Fruit fly (Drosophila melanogaster) whole organism, embryonic: Measurements from ENCODE around the gene Pxn.
A peak's percentile ranks its signal among the peaks of the same experiment; 100 is the strongest.

Source experiments
- Asciz ChIP-seq: fragments of 200-800 bp; sonication (Bioruptor generic); optimal IDR thresholded peaks from 2 replicates; lab custom pipeline; 2017; ENCODE audit warnings: missing biosample characterization, mild to moderate bottlenecking, missing genetic modification characterization, missing genetic modification reagents
- Atf3 ChIP-seq: fragments of 200-800 bp; sonication (Bioruptor generic); optimal IDR thresholded peaks from 3 replicates; lab custom pipeline; 2016; ENCODE audit warnings: missing biosample characterization, missing genetic modification characterization
- BEAF-32 ChIP-seq: fragments of 200-800 bp; sonication (Bioruptor generic); optimal IDR thresholded peaks from 3 replicates; lab custom pipeline; 2017; ENCODE audit warnings: missing biosample characterization, missing genetic modification characterization, mild to moderate bottlenecking, moderate library complexity, missing genetic modification reagents
- Bdp1 ChIP-seq: fragments of 200-800 bp; sonication (Bioruptor generic); optimal IDR thresholded peaks from 3 replicates; lab custom pipeline; 2016; ENCODE audit warnings: missing biosample characterization, missing genetic modification characterization
- BtbVII ChIP-seq: fragments of 200-800 bp; sonication (Bioruptor generic); optimal IDR thresholded peaks from 3 replicates; lab custom pipeline; 2017; ENCODE audit warnings: missing biosample characterization, mild to moderate bottlenecking, missing genetic modification characterization
- CG12071 ChIP-seq: fragments of 200-800 bp; sonication (Bioruptor generic); optimal IDR thresholded peaks from 3 replicates; lab custom pipeline; 2018; ENCODE audit warnings: missing biosample characterization, mild to moderate bottlenecking, missing genetic modification characterization
- CG12104 ChIP-seq: fragments of 200-800 bp; sonication (Bioruptor generic); optimal IDR thresholded peaks from 3 replicates; lab custom pipeline; 2016; ENCODE audit warnings: missing biosample characterization, missing genetic modification characterization
- CG16813 ChIP-seq: fragments of 200-800 bp; sonication (Bioruptor generic); IDR thresholded peaks from 3 replicates; pipeline ENCODE4 v1.3.6; 2022; ENCODE audit warnings: missing biosample characterization, missing genetic modification characterization; ENCODE audit not compliant: partially characterized antibody
- CG18262 ChIP-seq: fragments of 200-800 bp; optimal IDR thresholded peaks from 3 replicates; lab custom pipeline; 2019; ENCODE audit warnings: missing biosample characterization, mild to moderate bottlenecking, missing genetic modification characterization, moderate library complexity
- CG1832 ChIP-seq: fragments of 200-800 bp; sonication (Bioruptor generic); optimal IDR thresholded peaks from 2 replicates; lab custom pipeline; 2017; ENCODE audit warnings: missing biosample characterization, mild to moderate bottlenecking, missing genetic modification characterization, inconsistent platforms
- CG3065 ChIP-seq: fragments of 200-800 bp; sonication (Bioruptor generic); optimal IDR thresholded peaks from 2 replicates; lab custom pipeline; 2016; ENCODE audit warnings: missing biosample characterization, missing genetic modification characterization
- CG3163 ChIP-seq: fragments of 200-800 bp; sonication (Bioruptor generic); optimal IDR thresholded peaks from 3 replicates; lab custom pipeline; 2016; ENCODE audit warnings: missing biosample characterization, missing genetic modification characterization
- CG3407 ChIP-seq: fragments of 200-800 bp; sonication (Bioruptor generic); optimal IDR thresholded peaks from 2 replicates; lab custom pipeline; 2018; ENCODE audit warnings: missing biosample characterization, mild to moderate bottlenecking, missing genetic modification characterization
- CG3838 ChIP-seq: fragments of 200-800 bp; sonication (Bioruptor generic); optimal IDR thresholded peaks from 3 replicates; lab custom pipeline; 2016; ENCODE audit warnings: missing biosample characterization, missing genetic modification characterization
- CG4617 ChIP-seq: fragments of 200-800 bp; sonication (Bioruptor generic); optimal IDR thresholded peaks from 3 replicates; lab custom pipeline; 2016; ENCODE audit warnings: missing biosample characterization, missing genetic modification characterization, borderline replicate concordance
- CG6654 ChIP-seq: fragments of 200-800 bp; sonication (Bioruptor generic); optimal IDR thresholded peaks from 2 replicates; lab custom pipeline; 2017; ENCODE audit warnings: missing biosample characterization, mild to moderate bottlenecking, missing genetic modification characterization
- CG6683 ChIP-seq: fragments of 200-800 bp; sonication (Bioruptor generic); optimal IDR thresholded peaks from 2 replicates; lab custom pipeline; 2017; ENCODE audit warnings: missing biosample characterization, mild to moderate bottlenecking, missing genetic modification characterization, missing genetic modification reagents
- CG6813 ChIP-seq: fragments of 200-800 bp; sonication (Bioruptor generic); optimal IDR thresholded peaks from 2 replicates; lab custom pipeline; 2017; ENCODE audit warnings: missing biosample characterization, missing genetic modification characterization, mild to moderate bottlenecking, moderate library complexity, missing genetic modification reagents
- CG7357 ChIP-seq: fragments of 200-800 bp; sonication (Bioruptor generic); IDR thresholded peaks from 3 replicates; pipeline ENCODE4 v1.3.6; 2022; ENCODE audit warnings: missing biosample characterization, missing genetic modification characterization
- CG7839 ChIP-seq: fragments of 200-800 bp; sonication (Bioruptor generic); optimal IDR thresholded peaks from 3 replicates; lab custom pipeline; 2018; ENCODE audit warnings: missing biosample characterization, mild to moderate bottlenecking, missing genetic modification characterization, moderate library complexity
- CG8478 ChIP-seq: fragments of >200 bp; optimal IDR thresholded peaks from 2 replicates; lab custom pipeline; 2018
- D ChIP-seq, 2 experiments: fragments of 200-800 bp in 1 of 2; fragments of >200 bp in 1 of 2; sonication (Bioruptor generic) in 1 of 2; optimal IDR thresholded peaks; 2 replicates in 1 of 2; 3 replicates in 1 of 2; lab custom pipeline; 2017; ENCODE audit warnings: mild to moderate bottlenecking in 1 of 2, missing biosample characterization in 1 of 2, missing genetic modification characterization in 1 of 2, missing genetic modification reagents in 1 of 2
- ERR ChIP-seq: fragments of 200-800 bp; sonication (Bioruptor generic); optimal IDR thresholded peaks from 2 replicates; lab custom pipeline; 2016; ENCODE audit warnings: missing biosample characterization, missing genetic modification characterization
- Lpt ChIP-seq: fragments of >200 bp; optimal IDR thresholded peaks from 2 replicates; lab custom pipeline; 2018; ENCODE audit warnings: missing biosample characterization, missing genetic modification characterization
- MBD-R2 ChIP-seq: fragments of 200-800 bp; sonication (Bioruptor generic); IDR thresholded peaks from 2 replicates; pipeline ENCODE4 v1.3.6; 2022; ENCODE audit warnings: missing biosample characterization, missing genetic modification characterization
- Neu2 ChIP-seq: fragments of 200-800 bp; sonication (Bioruptor generic); optimal IDR thresholded peaks from 3 replicates; lab custom pipeline; 2016; ENCODE audit warnings: missing biosample characterization, missing genetic modification characterization, borderline replicate concordance
- Oaz ChIP-seq: fragments of 200-800 bp; sonication (Bioruptor generic); IDR thresholded peaks from 2 replicates; pipeline ENCODE4 v1.3.6; 2022; ENCODE audit warnings: missing biosample characterization, missing genetic modification characterization
- Ptx1 ChIP-seq: fragments of 200-800 bp; sonication (Bioruptor generic); IDR thresholded peaks from 2 replicates; pipeline ENCODE4 v1.3.6; 2022; ENCODE audit warnings: missing biosample characterization, missing genetic modification characterization
- Side ChIP-seq: fragments of 200-800 bp; sonication (Bioruptor generic); optimal IDR thresholded peaks from 2 replicates; lab custom pipeline; 2016; ENCODE audit warnings: missing biosample characterization, missing genetic modification characterization
- Six4 ChIP-seq: fragments of 200-800 bp; sonication (Bioruptor generic); optimal IDR thresholded peaks from 2 replicates; lab custom pipeline; 2016; ENCODE audit warnings: missing biosample characterization, missing genetic modification characterization
- Sox100B ChIP-seq: fragments of 200-800 bp; sonication (Bioruptor generic); optimal IDR thresholded peaks from 3 replicates; lab custom pipeline; 2018; ENCODE audit warnings: missing biosample characterization, mild to moderate bottlenecking, missing genetic modification characterization
- Stat92E ChIP-seq, 3 experiments: fragments of >200 bp in 2 of 3; fragments of 200-800 bp in 1 of 3; sonication (Bioruptor generic) in 1 of 3; optimal IDR thresholded peaks; 2 replicates each; lab custom pipeline; 2017 to 2019; ENCODE audit warnings: missing biosample characterization in 3 of 3, missing genetic modification characterization in 3 of 3, mild to moderate bottlenecking in 1 of 3, moderate library complexity in 1 of 3
- ab ChIP-seq: fragments of 200-800 bp; sonication (Bioruptor generic); optimal IDR thresholded peaks from 2 replicates; lab custom pipeline; 2016; ENCODE audit warnings: missing biosample characterization, missing genetic modification characterization
- ac ChIP-seq: fragments of 200-800 bp; sonication (Bioruptor generic); optimal IDR thresholded peaks from 3 replicates; lab custom pipeline; 2017; ENCODE audit warnings: missing biosample characterization, mild to moderate bottlenecking, missing genetic modification characterization
- ara ChIP-seq: fragments of 200-800 bp; sonication (Bioruptor generic); IDR thresholded peaks from 2 replicates; pipeline ENCODE4 v1.3.6; 2022; ENCODE audit warnings: missing biosample characterization, missing genetic modification characterization
- bab2 ChIP-seq: fragments of 200-800 bp; sonication (Bioruptor generic); optimal IDR thresholded peaks from 2 replicates; lab custom pipeline; 2016; ENCODE audit warnings: missing biosample characterization, missing genetic modification characterization
- caup ChIP-seq: fragments of 200-800 bp; sonication (Bioruptor generic); optimal IDR thresholded peaks from 3 replicates; lab custom pipeline; 2017; ENCODE audit warnings: missing biosample characterization, mild to moderate bottlenecking, missing genetic modification characterization, moderate library complexity; ENCODE audit not compliant: severe bottlenecking
- chinmo ChIP-seq: fragments of 200-800 bp; sonication (Bioruptor generic); IDR thresholded peaks from 4 replicates; pipeline ENCODE4 v1.3.6; 2022; ENCODE audit warnings: missing biosample characterization, missing genetic modification characterization; ENCODE audit not compliant: partially characterized antibody
- esg ChIP-seq: fragments of 200-800 bp; sonication (Bioruptor generic); conservative IDR thresholded peaks from 2 replicates; pipeline ENCODE4 v1.3.6; 2022; ENCODE audit warnings: missing biosample characterization, missing genetic modification characterization
- eve ChIP-seq, 2 experiments: fragments of >200 bp; optimal IDR thresholded peaks; 2 replicates each; lab custom pipeline; 2017; ENCODE audit warnings: missing biosample characterization in 2 of 2, missing genetic modification characterization in 2 of 2
- gcm ChIP-seq: fragments of 200-800 bp; sonication (Bioruptor generic); optimal IDR thresholded peaks from 2 replicates; lab custom pipeline; 2019; ENCODE audit warnings: missing biosample characterization, mild to moderate bottlenecking, missing genetic modification characterization, moderate library complexity
- gsb ChIP-seq: fragments of 200-800 bp; sonication (Bioruptor generic); IDR thresholded peaks from 2 replicates; pipeline ENCODE4 v1.3.6; 2022; ENCODE audit warnings: missing biosample characterization, missing genetic modification characterization
- maf-S ChIP-seq: fragments of 200-800 bp; sonication (Bioruptor generic); optimal IDR thresholded peaks from 2 replicates; lab custom pipeline; 2016; ENCODE audit warnings: missing biosample characterization, missing genetic modification characterization
- ranshi ChIP-seq: fragments of 200-800 bp; sonication (Bioruptor generic); IDR thresholded peaks from 2 replicates; pipeline ENCODE4 v1.3.6; 2022; ENCODE audit warnings: missing biosample characterization, missing genetic modification characterization
- ro ChIP-seq: fragments of 200-800 bp; sonication (Bioruptor generic); IDR thresholded peaks from 2 replicates; pipeline ENCODE4 v1.3.6; 2022; ENCODE audit warnings: missing biosample characterization, missing genetic modification characterization
- row ChIP-seq: fragments of 200-800 bp; sonication (Bioruptor generic); IDR thresholded peaks from 3 replicates; pipeline ENCODE4 v1.3.6; 2022; ENCODE audit warnings: missing biosample characterization, missing genetic modification characterization
- sens ChIP-seq: fragments of 200-800 bp; sonication (Bioruptor generic); peaks from one replicate; lab custom pipeline; 2016; ENCODE audit warnings: missing biosample characterization, missing genetic modification characterization
- sens-2 ChIP-seq: fragments of 200-800 bp; sonication (Bioruptor generic); IDR thresholded peaks from 2 replicates; pipeline ENCODE4 v1.3.6; 2022; ENCODE audit warnings: missing biosample characterization, missing genetic modification characterization
- shn ChIP-seq: fragments of 200-800 bp; sonication (Bioruptor generic); optimal IDR thresholded peaks from 3 replicates; lab custom pipeline; 2016; ENCODE audit warnings: missing biosample characterization, missing genetic modification characterization
- sisA ChIP-seq: fragments of 200-800 bp; sonication (Bioruptor generic); IDR thresholded peaks from 2 replicates; pipeline ENCODE4 v1.3.6; 2022; ENCODE audit warnings: missing biosample characterization, missing genetic modification characterization
- zen ChIP-seq: fragments of 200-800 bp; sonication (Bioruptor generic); optimal IDR thresholded peaks from 3 replicates; lab custom pipeline; 2018; ENCODE audit warnings: missing biosample characterization, mild to moderate bottlenecking, missing genetic modification characterization, moderate library complexity

The Pxn gene

DNA sequence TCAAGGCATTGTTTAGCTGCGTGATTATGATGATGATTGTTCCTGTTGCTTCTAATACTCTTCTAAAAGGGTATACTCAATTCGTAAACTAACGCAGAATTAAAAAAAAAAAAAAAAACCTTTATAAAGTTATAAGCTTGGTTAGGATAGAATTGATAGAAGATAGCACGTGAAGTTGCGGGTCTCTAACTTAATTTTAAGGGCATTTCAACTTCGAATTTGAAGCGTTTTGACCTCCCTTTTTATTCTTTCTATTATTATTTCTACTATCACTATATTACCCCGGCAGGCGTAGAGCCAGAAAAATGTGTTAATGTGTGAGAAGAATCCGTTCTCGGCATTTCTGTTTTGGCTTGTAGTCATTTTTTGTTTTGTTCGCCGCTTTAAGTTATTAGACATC lies 51.1 kb downstream of the Pxn start (continued):
- TF ChIP-seq CG3065 (no peak), CG7357 (GFP tag; lab: Robert Waterston, UW) (no peak), Asciz (GFP tag; lab: Kevin White, UChicago) (peak; percentile 61), Bdp1 (GFP tag; lab: Kevin White, UChicago) (no peak), Neu2 (no peak), gsb (GFP tag; lab: Robert Waterston, UW) (peak; percentile 20; the same call in 1 of the 2 replicates), Oaz (GFP tag; lab: Robert Waterston, UW) (no peak), CG7839 (tag; lab: Kevin White, UChicago) (peak; percentile 73), MBD-R2 (peak; percentile 14; the same call in 1 of the 2 replicates), CG12104 (GFP tag; lab: Kevin White, UChicago) (peak; percentile 8), shn (GFP tag; lab: Kevin White, UChicago) (no peak), caup (GFP tag; lab: Kevin White, UChicago) (peak; percentile 46), maf-S (GFP tag; lab: Kevin White, UChicago) (no peak), CG3163 (GFP tag; lab: Kevin White, UChicago) (peak; percentile 22), eve (GFP tag; optimal IDR thresholded peaks at IDR 0.05; lab: Kevin White, UChicago) (peak in 1 of 2 experiments; percentile 55), CG3838 (GFP tag; lab: Kevin White, UChicago) (no peak), Stat92E (GFP tag; optimal IDR thresholded peaks at IDR 0.05; lab: Kevin White, UChicago) (no peak), gcm (GFP tag; lab: Kevin White, UChicago) (peak; percentile 18), Side (GFP tag; lab: Kevin White, UChicago) (peak; percentile 15), row (peak; percentile 84), BtbVII (GFP tag; lab: Kevin White, UChicago) (peak; percentile 61), CG4617 (GFP tag; lab: Kevin White, UChicago) (no peak), ac (GFP tag; lab: Kevin White, UChicago) (no peak), CG12071 (peak; percentile 5), Lpt (GFP tag; lab: Kevin White, UChicago) (no peak), BEAF-32 (GFP tag; lab: Kevin White, UChicago) (no peak), Atf3 (GFP tag; lab: Kevin White, UChicago) (peak; percentile 41), Sox100B (peak; percentile 66), ERR (GFP tag; lab: Kevin White, UChicago) (peak; percentile 10), CG16813 (GFP tag; lab: Robert Waterston, UW) (no peak), ranshi (GFP tag; lab: Robert Waterston, UW) (peak; percentile 53; the same call in 1 of the 2 replicates), zen (peak; percentile 44), CG18262 (tag; lab: Kevin White, UChicago) (peak; percentile 79), CG3407 (GFP tag; lab: Kevin White, UChicago) (peak; percentile 33), ara (GFP tag; lab: Robert Waterston, UW) (peak; percentile 64; the same call in 1 of the 2 replicates), CG6654 (peak; percentile 40), Six4 (GFP tag; lab: Kevin White, UChicago) (peak; percentile 51), Ptx1 (GFP tag; lab: Robert Waterston, UW) (peak; percentile 66), D (optimal IDR thresholded peaks at IDR 0.05; lab: Kevin White, UChicago) (no peak), D (GFP tag; optimal IDR thresholded peaks at IDR 0.05; lab: Kevin White, UChicago) (peak; percentile 75), sens-2 (GFP tag; lab: Robert Waterston, UW) (no peak), CG1832 (GFP tag; lab: Kevin White, UChicago) (no peak), esg (GFP tag; lab: Robert Waterston, UW) (peak; percentile 56), CG6813 (peak; percentile 14), CG6683 (GFP tag; lab: Kevin White, UChicago) (no peak), ab (no peak), ro (GFP tag; lab: Robert Waterston, UW) (peak; percentile 38; the same call in 1 of the 2 replicates), chinmo (no peak), sisA (peak; percentile 42), sens (GFP tag; lab: Kevin White, UChicago) (peak; percentile 94), CG8478 (lab: Kevin White, UChicago) (no peak), bab2 (GFP tag; lab: Kevin White, UChicago) (peak; percentile 55)
